Fruit fly (Drosophila melanogaster) whole organism, wandering third instar larva: ENCODE results near the gene gudu.

Experiments used
- Abd-B ChIP-seq: fragments of >200 bp; optimal IDR thresholded peaks from 2 replicates; lab custom pipeline; 2017; ENCODE audit warnings: missing biosample characterization, missing genetic modification characterization
- CG9705 ChIP-seq: fragments of 200-800 bp; sonication (Bioruptor generic); optimal IDR thresholded peaks from 2 replicates; lab custom pipeline; 2018; ENCODE audit warnings: missing biosample characterization, mild to moderate bottlenecking, missing genetic modification characterization
- CrebA ChIP-seq: fragments of 200-800 bp; sonication (Bioruptor generic); optimal IDR thresholded peaks from 2 replicates; lab custom pipeline; 2016; ENCODE audit warnings: missing biosample characterization, mild to moderate bottlenecking, missing genetic modification characterization, borderline replicate concordance
- Dfd ChIP-seq: fragments of >200 bp; optimal IDR thresholded peaks from 2 replicates; lab custom pipeline; 2017; ENCODE audit warnings: missing biosample characterization, missing genetic modification characterization
- Dif ChIP-seq: fragments of 200-275, 200-300 bp; sonication (Bioruptor generic); optimal IDR thresholded peaks from 2 replicates; lab custom pipeline; 2018; ENCODE audit warnings: missing biosample characterization, missing genetic modification characterization; ENCODE audit not compliant: partially characterized antibody
- HLH106 ChIP-seq: fragments of 200-800 bp; optimal IDR thresholded peaks from 3 replicates; lab custom pipeline; 2019; ENCODE audit warnings: missing biosample characterization, mild to moderate bottlenecking, missing genetic modification characterization, moderate library complexity
- Hnf4 ChIP-seq: fragments of 200-800 bp; sonication (Bioruptor generic); optimal IDR thresholded peaks from 2 replicates; lab custom pipeline; 2016; ENCODE audit warnings: missing biosample characterization, mild to moderate bottlenecking, missing genetic modification characterization
- Hr78 ChIP-seq: fragments of >200 bp; optimal IDR thresholded peaks from 2 replicates; lab custom pipeline; 2017; ENCODE audit warnings: missing biosample characterization, missing genetic modification characterization
- Hr83 ChIP-seq: fragments of 200-300 bp; sonication (Bioruptor generic); optimal IDR thresholded peaks from 2 replicates; lab custom pipeline; 2016; ENCODE audit warnings: missing biosample characterization, mild to moderate bottlenecking, missing genetic modification characterization, moderate library complexity; ENCODE audit not compliant: poor library complexity, severe bottlenecking
- Jra ChIP-seq: sonication (Bioruptor generic); optimal IDR thresholded peaks from 2 replicates; lab custom pipeline; 2016; ENCODE audit warnings: missing biosample characterization, missing genetic modification characterization
- Mio ChIP-seq: sonication (Bioruptor generic); optimal IDR thresholded peaks from 2 replicates; lab custom pipeline; 2016; ENCODE audit warnings: missing biosample characterization, missing genetic modification characterization
- Myc ChIP-seq: fragments of >200 bp; optimal IDR thresholded peaks from 2 replicates; lab custom pipeline; 2017
- N ChIP-seq: fragments of >200 bp; optimal IDR thresholded peaks from 2 replicates; lab custom pipeline; 2018; ENCODE audit warnings: missing biosample characterization, missing external identifiers, missing genetic modification characterization
- OdsH ChIP-seq: fragments of 200-800 bp; sonication (Bioruptor generic); optimal IDR thresholded peaks from 2 replicates; lab custom pipeline; 2016; ENCODE audit warnings: missing biosample characterization, mild to moderate bottlenecking, missing genetic modification characterization
- Rel ChIP-seq, 2 experiments: fragments of 200-800 bp; sonication (Bioruptor generic) in 1 of 2; optimal IDR thresholded peaks; 2 replicates in 1 of 2; 3 replicates in 1 of 2; lab custom pipeline; 2016 to 2019; ENCODE audit warnings: mild to moderate bottlenecking in 2 of 2, missing biosample characterization in 2 of 2, missing genetic modification characterization in 2 of 2, moderate library complexity in 1 of 2
- Sp1 ChIP-seq: fragments of 200-800 bp; sonication (Bioruptor generic); optimal IDR thresholded peaks from 3 replicates; lab custom pipeline; 2019; ENCODE audit warnings: missing biosample characterization, mild to moderate bottlenecking, missing genetic modification characterization, moderate library complexity
- Vsx2 ChIP-seq: fragments of 200-300, 225-300 bp; sonication (Bioruptor generic); optimal IDR thresholded peaks from 2 replicates; lab custom pipeline; 2018; ENCODE audit warnings: missing biosample characterization, missing genetic modification characterization; ENCODE audit not compliant: partially characterized antibody
- br ChIP-seq: fragments of 200-800 bp; sonication (Bioruptor generic); optimal IDR thresholded peaks from 2 replicates; lab custom pipeline; 2016; ENCODE audit warnings: missing biosample characterization, missing genetic modification characterization
- brk ChIP-seq: fragments of 200-800 bp; sonication (Bioruptor generic); optimal IDR thresholded peaks from 2 replicates; lab custom pipeline; 2016; ENCODE audit warnings: missing biosample characterization, mild to moderate bottlenecking, missing genetic modification characterization
- dl ChIP-seq, 2 experiments: fragments of 175-275, 200-275 bp in 1 of 2; fragments of 200-275 bp in 1 of 2; sonication (Bioruptor generic); optimal IDR thresholded peaks; lab custom pipeline; 2018; ENCODE audit warnings: mild to moderate bottlenecking in 2 of 2, missing biosample characterization in 2 of 2, missing genetic modification characterization in 2 of 2, moderate library complexity in 2 of 2; ENCODE audit not compliant: partially characterized antibody in 2 of 2, insufficient read depth in 1 of 2
- dmrt93B ChIP-seq: fragments of 200-800 bp; sonication (Bioruptor generic); optimal IDR thresholded peaks from 2 replicates; lab custom pipeline; 2018; ENCODE audit warnings: missing biosample characterization, mild to moderate bottlenecking, missing genetic modification characterization
- dsf ChIP-seq: sonication (Bioruptor generic); optimal IDR thresholded peaks from 2 replicates; lab custom pipeline; 2016; ENCODE audit warnings: missing biosample characterization, missing genetic modification characterization, borderline replicate concordance
- ey ChIP-seq: fragments of 200-800 bp; sonication (Bioruptor generic); optimal IDR thresholded peaks from 2 replicates; lab custom pipeline; 2016; ENCODE audit warnings: missing biosample characterization, missing genetic modification characterization
- foxo ChIP-seq, 2 experiments: fragments of 200-800 bp; sonication (Bioruptor generic); optimal IDR thresholded peaks; 2 replicates in 1 of 2; 3 replicates in 1 of 2; lab custom pipeline; 2016 to 2017; ENCODE audit warnings: missing biosample characterization in 2 of 2, missing genetic modification characterization in 2 of 2
- fru ChIP-seq: fragments of 200-800 bp; sonication (Bioruptor generic); optimal IDR thresholded peaks from 3 replicates; lab custom pipeline; 2016; ENCODE audit warnings: missing biosample characterization, mild to moderate bottlenecking, missing genetic modification characterization
- h ChIP-seq: fragments of 200-800 bp; sonication (Bioruptor generic); optimal IDR thresholded peaks from 3 replicates; lab custom pipeline; 2016; ENCODE audit warnings: missing biosample characterization, mild to moderate bottlenecking, missing genetic modification characterization
- jim ChIP-seq: fragments of 175-275, 200-325 bp; sonication (Bioruptor generic); optimal IDR thresholded peaks from 2 replicates; lab custom pipeline; 2016; ENCODE audit warnings: missing biosample characterization, mild to moderate bottlenecking, missing genetic modification characterization
- pan ChIP-seq: fragments of >200 bp; optimal IDR thresholded peaks from 2 replicates; lab custom pipeline; 2017
- psq ChIP-seq: fragments of 200-800 bp; sonication (Bioruptor generic); optimal IDR thresholded peaks from 3 replicates; lab custom pipeline; 2017; ENCODE audit warnings: missing biosample characterization, mild to moderate bottlenecking, missing genetic modification characterization, moderate library complexity
- rgr ChIP-seq: fragments of 200-800 bp; sonication (Bioruptor generic); optimal IDR thresholded peaks from 3 replicates; lab custom pipeline; 2016; ENCODE audit warnings: missing biosample characterization, mild to moderate bottlenecking, missing genetic modification characterization
- sage ChIP-seq: fragments of 200-800 bp; sonication (Bioruptor generic); optimal IDR thresholded peaks from 2 replicates; lab custom pipeline; 2016; ENCODE audit warnings: missing biosample characterization, mild to moderate bottlenecking, missing genetic modification characterization
- sv ChIP-seq: fragments of 200-800 bp; sonication (Bioruptor generic); optimal IDR thresholded peaks from 3 replicates; lab custom pipeline; 2016; ENCODE audit warnings: missing biosample characterization, missing genetic modification characterization
- tai ChIP-seq: sonication (Bioruptor generic); optimal IDR thresholded peaks from 2 replicates; lab custom pipeline; 2016; ENCODE audit warnings: missing biosample characterization, missing genetic modification characterization
- usp ChIP-seq: fragments of >200 bp; optimal IDR thresholded peaks from 2 replicates; lab custom pipeline; 2017; ENCODE audit warnings: missing biosample characterization, missing genetic modification characterization
- woc ChIP-seq: sonication (Bioruptor generic); optimal IDR thresholded peaks from 2 replicates; lab custom pipeline; 2016; ENCODE audit warnings: missing biosample characterization, mild to moderate bottlenecking, missing genetic modification characterization

gudu gene

dm6 chr2L:7387813-7388558 is at the start of gene gudu, which contains the start of gene CG5149:
TSS of gene gudu (plus strand) at chr2L:7388508.
TSS of gene CG5149 (minus strand) at chr2L:7388253.
- TF ChIP-seq Hnf4 (GFP tag; lab: Kevin White, UChicago) (peak; percentile 14), HLH106 (tag; lab: Kevin White, UChicago) (peak; percentile 19), pan (lab: Kevin White, UChicago) (no peak), sv (GFP tag; lab: Kevin White, UChicago) (no peak), h (peak; percentile 1), foxo (GFP tag; optimal IDR thresholded peaks at IDR 0.05; lab: Kevin White, UChicago) (peak in 1 of 2 experiments; percentile 13), fru (GFP tag; lab: Kevin White, UChicago) (no peak), Dif (peak; percentile 10), Mio (GFP tag; lab: Kevin White, UChicago) (no peak), Myc (peak; percentile 92)

DNA sequence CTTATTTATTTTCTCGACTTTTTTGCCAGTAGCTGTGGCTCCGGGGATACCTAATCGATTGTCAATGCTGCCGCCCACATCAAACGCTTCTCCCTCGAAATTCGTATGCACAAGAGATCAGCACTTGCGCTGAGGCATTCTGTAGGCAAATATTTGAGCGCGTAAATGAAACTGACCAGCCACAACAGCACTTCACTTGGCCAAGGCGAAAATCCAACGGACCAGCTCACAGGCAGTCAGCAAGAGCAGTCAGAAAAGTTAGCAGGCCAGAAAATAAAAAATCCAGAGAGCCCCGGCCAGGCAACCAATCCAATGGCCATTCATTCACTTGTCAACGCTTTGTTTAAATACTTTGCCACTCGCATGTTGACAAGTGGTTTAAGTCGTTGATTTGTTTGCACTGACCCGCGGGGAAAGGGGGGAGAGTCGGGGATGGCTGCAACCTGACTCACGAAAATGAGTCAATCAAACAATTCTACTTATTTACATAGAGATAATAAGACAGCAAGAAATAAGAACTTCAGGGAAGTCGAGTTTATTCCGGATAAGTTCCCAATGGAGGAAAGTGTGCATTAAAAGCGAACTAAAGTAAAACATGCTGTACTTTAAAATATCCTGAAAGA is 48.8 kb upstream of the gudu start:
- TF ChIP-seq N (GFP tag; lab: Kevin White, UChicago) (no peak), Dfd (no peak), dmrt93B (GFP tag; lab: Kevin White, UChicago) (peak; percentile 18), Hr83 (GFP tag; lab: Kevin White, UChicago) (peak; percentile 38)

dm6 chr2L:7340139-7340538 is 48.2 kb upstream of the gudu start:
- no peak for TF ChIP-seq psq (GFP tag; lab: Kevin White, UChicago)
- TF ChIP-seq br (GFP tag; lab: Kevin White, UChicago): no peak
- TF ChIP-seq foxo (GFP tag; optimal IDR thresholded peaks at IDR 0.05; lab: Kevin White, UChicago): no peak
- TF ChIP-seq rgr (GFP tag; lab: Kevin White, UChicago): no peak
- no peak for TF ChIP-seq sv (GFP tag; lab: Kevin White, UChicago)

dm6 chr2L:7352775-7353187 is 35.5 kb upstream of the gudu start:
- TF ChIP-seq brk (GFP tag; lab: Kevin White, UChicago): no peak

DNA sequence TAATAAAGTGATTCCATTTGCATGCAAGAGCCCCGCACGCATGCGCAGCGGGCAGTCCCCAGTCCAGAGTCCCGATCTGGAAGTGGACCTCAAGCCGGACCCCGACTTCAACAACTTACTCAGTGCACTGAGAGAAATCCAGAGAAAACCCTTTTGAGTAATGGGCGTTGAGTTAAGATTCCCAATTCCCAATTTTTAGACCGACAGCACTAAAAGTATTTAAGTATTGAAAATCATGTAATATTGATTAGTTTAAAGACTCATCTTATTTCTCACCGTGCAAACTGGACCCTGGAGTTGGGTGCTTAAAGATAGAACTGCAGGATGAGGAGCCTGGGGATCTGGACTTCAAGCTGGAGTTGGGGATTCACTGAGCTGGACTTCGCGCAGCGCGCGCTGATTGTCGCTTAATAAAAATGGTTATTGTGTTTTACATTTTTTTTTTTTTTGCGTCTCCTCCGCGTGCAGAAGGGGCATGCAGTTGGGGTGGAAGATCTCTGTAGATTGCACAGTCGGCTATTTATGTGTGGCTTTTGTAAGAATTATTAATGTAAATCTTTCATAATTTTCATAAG is 30.2 kb upstream of the gudu start:
- peak; percentile 72 to 93 for TF ChIP-seq foxo (GFP tag; optimal IDR thresholded peaks at IDR 0.05; lab: Kevin White, UChicago)
- no peak for TF ChIP-seq sv (GFP tag; lab: Kevin White, UChicago)
- TF ChIP-seq br (GFP tag; lab: Kevin White, UChicago): peak; percentile 94
- peak; percentile 86 for TF ChIP-seq CG9705 (GFP tag; lab: Kevin White, UChicago)
- TF ChIP-seq dsf: peak; percentile 42
- peak; percentile 86 for TF ChIP-seq sage
- no peak for TF ChIP-seq Dif
- TF ChIP-seq Hr83 (GFP tag; lab: Kevin White, UChicago): peak; percentile 7
- TF ChIP-seq Vsx2 (GFP tag; lab: Kevin White, UChicago): no peak
- no peak for TF ChIP-seq Mio (GFP tag; lab: Kevin White, UChicago)
- no peak for TF ChIP-seq usp (GFP tag; lab: Kevin White, UChicago)
- TF ChIP-seq Hnf4 (GFP tag; lab: Kevin White, UChicago): peak; percentile 92
- peak; percentile 92 for TF ChIP-seq rgr (GFP tag; lab: Kevin White, UChicago)
- TF ChIP-seq dl (GFP tag; optimal IDR thresholded peaks at IDR 0.05; lab: Kevin White, UChicago; ENCODE audit: insufficient read depth in 1 of 2, partially characterized antibody in 2 of 2): no peak
- no peak for TF ChIP-seq Hr78 (GFP tag; lab: Kevin White, UChicago)
- TF ChIP-seq Sp1 (GFP tag; lab: Kevin White, UChicago): peak; percentile 89
- TF ChIP-seq HLH106 (tag; lab: Kevin White, UChicago): peak; percentile 92
- peak; percentile 84 for TF ChIP-seq Rel (GFP tag; optimal IDR thresholded peaks at IDR 0.05; lab: Kevin White, UChicago)
- peak; percentile 80 for TF ChIP-seq Rel (tag; optimal IDR thresholded peaks at IDR 0.05; lab: Kevin White, UChicago)
- TF ChIP-seq h: peak; percentile 96
- peak; percentile 75 for TF ChIP-seq brk (GFP tag; lab: Kevin White, UChicago)
- no peak for TF ChIP-seq N (GFP tag; lab: Kevin White, UChicago)
- TF ChIP-seq jim: no peak
- TF ChIP-seq pan (lab: Kevin White, UChicago): no peak
- TF ChIP-seq tai (GFP tag; lab: Kevin White, UChicago): peak; percentile 81
- TF ChIP-seq ey (GFP tag; lab: Kevin White, UChicago): peak; percentile 93
- TF ChIP-seq fru (GFP tag; lab: Kevin White, UChicago): peak; percentile 95
- peak; percentile 90 for TF ChIP-seq woc (GFP tag; lab: Kevin White, UChicago)
- peak; percentile 79 for TF ChIP-seq Jra (GFP tag; lab: Kevin White, UChicago)
- peak; percentile 82 for TF ChIP-seq psq (GFP tag; lab: Kevin White, UChicago)
- TF ChIP-seq CrebA (GFP tag; lab: Kevin White, UChicago): peak; percentile 44
- peak; percentile 90 for TF ChIP-seq OdsH
- peak; percentile 76 for TF ChIP-seq dmrt93B (GFP tag; lab: Kevin White, UChicago)
- no peak for TF ChIP-seq Abd-B (GFP tag; lab: Kevin White, UChicago)
